Worm (Caenorhabditis elegans): ENCODE measurements around the gene sfxn-1.1.

DNA sequence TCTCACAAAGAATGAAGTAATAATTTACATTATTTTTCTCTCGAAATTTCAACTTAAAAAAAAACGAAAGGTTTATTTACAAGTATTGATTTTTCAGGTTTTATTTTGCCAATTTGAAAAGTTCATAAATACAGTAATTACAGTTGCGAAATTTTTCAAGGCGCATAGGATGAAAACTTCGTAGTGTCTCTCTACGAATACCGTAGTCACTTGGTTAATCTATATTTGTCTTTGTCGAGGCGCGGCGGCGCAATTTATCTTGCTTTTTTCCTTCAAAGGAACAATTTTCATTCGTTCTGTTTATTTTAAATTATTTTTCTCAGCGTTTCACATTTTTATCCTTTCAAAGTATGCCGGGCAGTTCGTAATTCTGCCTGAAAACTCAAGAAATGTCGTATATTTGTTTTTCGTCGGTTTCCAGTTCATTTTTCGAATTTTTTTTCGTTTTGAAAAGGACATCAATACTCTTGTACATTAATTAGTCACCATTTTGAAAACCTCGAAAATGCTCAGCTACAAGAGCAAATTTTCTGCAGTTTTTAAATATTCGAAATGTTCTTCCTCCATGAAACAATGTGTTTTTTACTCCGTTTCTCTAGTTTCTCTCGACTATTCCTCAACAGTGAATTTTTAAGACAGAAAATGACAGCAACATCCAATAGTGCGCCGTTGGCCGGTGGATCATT, 5.0 kb upstream of the sfxn-1.1 start, which contains the start of gene mex-6:
- TF ChIP-seq ZK546.5 (tag; optimal IDR thresholded peaks at IDR 0.05), result no peak
- no peak for TF ChIP-seq lin-15B (tag; optimal IDR thresholded peaks at IDR 0.05)
- TF ChIP-seq unc-62 (GFP tag; optimal IDR thresholded peaks at IDR 0.05), result no peak
- no peak for TF ChIP-seq daf-12 (tag; optimal IDR thresholded peaks at IDR 0.05)
- TF ChIP-seq fos-1 (tag; optimal IDR thresholded peaks at IDR 0.05), result no peak
- TF ChIP-seq nhr-237 (tag; optimal IDR thresholded peaks at IDR 0.05), result no peak
- no peak for TF ChIP-seq nfya-1 (tag; optimal IDR thresholded peaks at IDR 0.05; ENCODE audit: insufficient read depth)
- TF ChIP-seq ama-1 (optimal IDR thresholded peaks at IDR 0.05), result no peak
- TF ChIP-seq fkh-10 (GFP tag; optimal IDR thresholded peaks at IDR 0.05), result no peak
- no peak for TF ChIP-seq pha-4 (tag; optimal IDR thresholded peaks at IDR 0.05)
- TF ChIP-seq nhr-76 (tag; optimal IDR thresholded peaks at IDR 0.05), result no peak
- TF ChIP-seq hmg-11 (tag; optimal IDR thresholded peaks at IDR 0.05), result no peak
- TF ChIP-seq fkh-2 (tag; optimal IDR thresholded peaks at IDR 0.05), result no peak
- TF ChIP-seq nhr-43 (tag; optimal IDR thresholded peaks at IDR 0.05; ENCODE audit: poor library complexity, severe bottlenecking), result no peak
